Worm (Caenorhabditis elegans): ENCODE results near the gene C08B6.18.
A peak's percentile ranks its signal among the peaks of the same experiment; 100 is the strongest.

C08B6.18 gene

ce11 chrV:10134077-10134693, at the start of gene C08B6.18, which contains the start of the genes wdr-20 and C08B6.8:
Gene C08B6.18, minus strand, starts transcription at chrV:10134127.
Gene wdr-20, minus strand, starts transcription at chrV:10134158.
Gene C08B6.8, plus strand, starts transcription at chrV:10134643.
- TF ChIP-seq unc-42 (tag; optimal IDR thresholded peaks at IDR 0.05), result peak; percentile 4
- no peak for TF ChIP-seq nfya-1 (tag; optimal IDR thresholded peaks at IDR 0.05)

- TF ChIP-seq unc-86 (tag; optimal IDR thresholded peaks at IDR 0.05), result no peak
- no peak for TF ChIP-seq hlh-8 (tag; optimal IDR thresholded peaks at IDR 0.05)
- TF ChIP-seq ceh-19 (GFP tag; optimal IDR thresholded peaks at IDR 0.05), result no peak
- TF ChIP-seq ets-4 (tag; optimal IDR thresholded peaks at IDR 0.05), result no peak
- no peak for TF ChIP-seq fkh-10 (GFP tag; optimal IDR thresholded peaks at IDR 0.05)
- no peak for TF ChIP-seq unc-3 (GFP tag; conservative IDR thresholded peaks at IDR 0.05)
- no peak for TF ChIP-seq unc-3 (tag; optimal IDR thresholded peaks at IDR 0.05)
- TF ChIP-seq tbx-7 (tag; optimal IDR thresholded peaks at IDR 0.05), result no peak
- no peak for TF ChIP-seq sdc-2 (tag; optimal IDR thresholded peaks at IDR 0.05)
- TF ChIP-seq ceh-30 (tag; optimal IDR thresholded peaks at IDR 0.05), result no peak
These were observed 49.1 kb upstream of the C08B6.18 start, which contains the start of gene ZK856.4 for ce11 chrV:10182984-10183383. Gene ZK856.4, plus strand, starts transcription at chrV:10183284.

- TF ChIP-seq nhr-232 (tag; optimal IDR thresholded peaks at IDR 0.05) (no peak), K02D7.2 (tag; optimal IDR thresholded peaks at IDR 0.05) (no peak), tbx-7 (tag; optimal IDR thresholded peaks at IDR 0.05) (no peak), elt-2 (tag; optimal IDR thresholded peaks at IDR 0.05) (peak; percentile 11), lin-11 (tag; optimal IDR thresholded peaks at IDR 0.05) (no peak)
These were observed 45.3 kb upstream of the C08B6.18 start, which contains the start of gene cul-5 for ce11 chrV:10179235-10179634. Gene cul-5, plus strand, starts transcription at chrV:10179535.

ce11 chrV:10178166-10178565, 44.2 kb upstream of the C08B6.18 start:
- no peak for TF ChIP-seq C38D4.7 (GFP tag; optimal IDR thresholded peaks at IDR 0.05)
- peak; percentile 23 for TF ChIP-seq sdc-2 (tag; optimal IDR thresholded peaks at IDR 0.05)
- no peak for TF ChIP-seq odd-2 (tag; optimal IDR thresholded peaks at IDR 0.05)
- TF ChIP-seq ceh-18 (tag; optimal IDR thresholded peaks at IDR 0.05), result peak; percentile 54
- TF ChIP-seq zip-5 (tag; optimal IDR thresholded peaks at IDR 0.05), result peak; percentile 52
- TF ChIP-seq syd-9 (tag; optimal IDR thresholded peaks at IDR 0.05), result no peak
- no peak for TF ChIP-seq nhr-11 (tag; optimal IDR thresholded peaks at IDR 0.05)
- TF ChIP-seq tbx-2 (tag; optimal IDR thresholded peaks at IDR 0.05), result peak; percentile 75
- TF ChIP-seq ztf-16 (tag; optimal IDR thresholded peaks at IDR 0.05), result no peak
- TF ChIP-seq ttx-3 (tag; optimal IDR thresholded peaks at IDR 0.05), result no peak
- TF ChIP-seq pat-9 (tag; optimal IDR thresholded peaks at IDR 0.05), result no peak
- peak; percentile 85 for TF ChIP-seq ref-2 (tag; optimal IDR thresholded peaks at IDR 0.05)
- TF ChIP-seq npax-4 (tag; optimal IDR thresholded peaks at IDR 0.05), result no peak
- peak; percentile 54 for TF ChIP-seq elt-2 (tag; optimal IDR thresholded peaks at IDR 0.05)
- no peak for TF ChIP-seq ceh-22 (tag; optimal IDR thresholded peaks at IDR 0.05)
- TF ChIP-seq ceh-48 (tag; optimal IDR thresholded peaks at IDR 0.05), result peak; percentile 37
- peak; percentile 52 for TF ChIP-seq hlh-8 (tag; optimal IDR thresholded peaks at IDR 0.05)
- TF ChIP-seq pros-1 (tag; optimal IDR thresholded peaks at IDR 0.05), result no peak
- no peak for TF ChIP-seq ceh-6 (GFP tag; optimal IDR thresholded peaks at IDR 0.05)
- no peak for TF ChIP-seq unc-55 (GFP tag; optimal IDR thresholded peaks at IDR 0.05)
- TF ChIP-seq Y22D7AL.16 (tag; optimal IDR thresholded peaks at IDR 0.05), result no peak
- peak; percentile 49 for TF ChIP-seq ahr-1 (tag; optimal IDR thresholded peaks at IDR 0.05)
- TF ChIP-seq sox-4 (tag; optimal IDR thresholded peaks at IDR 0.05), result no peak
- TF ChIP-seq ceh-30 (tag; optimal IDR thresholded peaks at IDR 0.05), result no peak
- TF ChIP-seq nhr-232 (tag; optimal IDR thresholded peaks at IDR 0.05), result no peak
- no peak for TF ChIP-seq hlh-15 (tag; optimal IDR thresholded peaks at IDR 0.05)
- no peak for TF ChIP-seq dmd-4 (tag; optimal IDR thresholded peaks at IDR 0.05; ENCODE audit: borderline replicate concordance)
- TF ChIP-seq pag-3 (tag; optimal IDR thresholded peaks at IDR 0.05; ENCODE audit: borderline replicate concordance), result no peak
- no peak for TF ChIP-seq lin-11 (tag; optimal IDR thresholded peaks at IDR 0.05)
- TF ChIP-seq madf-2 (tag; optimal IDR thresholded peaks at IDR 0.05), result no peak
- TF ChIP-seq hlh-6 (tag; optimal IDR thresholded peaks at IDR 0.05), result no peak
- TF ChIP-seq tbx-7 (tag; optimal IDR thresholded peaks at IDR 0.05), result peak; percentile 71
- no peak for TF ChIP-seq K02D7.2 (tag; optimal IDR thresholded peaks at IDR 0.05)
- TF ChIP-seq hlh-30 (tag; optimal IDR thresholded peaks at IDR 0.05; ENCODE audit: insufficient read depth), result no peak
- TF ChIP-seq elt-4 (tag; optimal IDR thresholded peaks at IDR 0.05), result no peak
- TF ChIP-seq pax-1 (tag; optimal IDR thresholded peaks at IDR 0.05), result no peak
- no peak for TF ChIP-seq eyg-1 (tag; optimal IDR thresholded peaks at IDR 0.05)
- no peak for TF ChIP-seq mec-3 (tag; optimal IDR thresholded peaks at IDR 0.05; ENCODE audit: borderline replicate concordance)
